Worm (Caenorhabditis elegans) whole organism, mixed stage, embryonic: ENCODE results near the gene zif-1.

ENCODE experiments used
- ceh-39 ChIP-seq: fragments of 150-350 bp; optimal IDR thresholded peaks from 2 replicates; lab custom pipeline; 2014; ENCODE audit warnings: missing biosample characterization, missing genetic modification characterization
- ceh-43 ChIP-seq: fragments of 200-800 bp; sonication (Bioruptor generic); optimal IDR thresholded peaks from 2 replicates; lab custom pipeline; 2018; ENCODE audit warnings: mild to moderate bottlenecking, missing genetic modification characterization, moderate library complexity, missing compliant biosample characterization
- ces-1 ChIP-seq: fragments of 150-350 bp; optimal IDR thresholded peaks from 2 replicates; lab custom pipeline; 2014; ENCODE audit warnings: missing biosample characterization, missing genetic modification reagents, missing genetic modification characterization
- cnd-1 ChIP-seq: fragments of 200-800 bp; sonication (Bioruptor generic); optimal IDR thresholded peaks from 2 replicates; lab custom pipeline; 2018; ENCODE audit warnings: mild to moderate bottlenecking, missing genetic modification characterization, missing compliant biosample characterization
- elt-1 ChIP-seq: sonication (generic microtip); optimal IDR thresholded peaks from 2 replicates; lab custom pipeline; 2017; ENCODE audit warnings: missing genetic modification characterization, mild to moderate bottlenecking, missing compliant biosample characterization, antibody characterized with exemption, moderate library complexity, borderline replicate concordance; ENCODE audit not compliant: insufficient read depth
- elt-3 ChIP-seq: fragments of 150-350 bp; optimal IDR thresholded peaks from 2 replicates; lab custom pipeline; 2014; ENCODE audit warnings: missing biosample characterization, missing genetic modification characterization
- mep-1 ChIP-seq: fragments of 150-350 bp; optimal IDR thresholded peaks from 2 replicates; lab custom pipeline; 2017; ENCODE audit warnings: missing biosample characterization, missing genetic modification reagents, missing genetic modification characterization, inconsistent platforms
- nhr-12 ChIP-seq: fragments of 150-350 bp; optimal IDR thresholded peaks from 2 replicates; lab custom pipeline; 2014; ENCODE audit warnings: missing biosample characterization, missing genetic modification characterization
- nhr-237 ChIP-seq: fragments of 150-350 bp; optimal IDR thresholded peaks from 2 replicates; lab custom pipeline; 2014; ENCODE audit warnings: missing biosample characterization, missing genetic modification characterization
- snpc-4 ChIP-seq: fragments of 150-350 bp; optimal IDR thresholded peaks from 2 replicates; lab custom pipeline; 2014; ENCODE audit warnings: missing biosample characterization, missing genetic modification characterization
- unc-62 ChIP-seq: fragments of 150-350 bp; optimal IDR thresholded peaks from 2 replicates; lab custom pipeline; 2014; ENCODE audit warnings: missing biosample characterization, missing genetic modification reagents, missing genetic modification characterization
- ztf-11 ChIP-seq: fragments of 150-350 bp; optimal IDR thresholded peaks from 2 replicates; lab custom pipeline; 2014; ENCODE audit warnings: missing biosample characterization, missing genetic modification characterization

DNA sequence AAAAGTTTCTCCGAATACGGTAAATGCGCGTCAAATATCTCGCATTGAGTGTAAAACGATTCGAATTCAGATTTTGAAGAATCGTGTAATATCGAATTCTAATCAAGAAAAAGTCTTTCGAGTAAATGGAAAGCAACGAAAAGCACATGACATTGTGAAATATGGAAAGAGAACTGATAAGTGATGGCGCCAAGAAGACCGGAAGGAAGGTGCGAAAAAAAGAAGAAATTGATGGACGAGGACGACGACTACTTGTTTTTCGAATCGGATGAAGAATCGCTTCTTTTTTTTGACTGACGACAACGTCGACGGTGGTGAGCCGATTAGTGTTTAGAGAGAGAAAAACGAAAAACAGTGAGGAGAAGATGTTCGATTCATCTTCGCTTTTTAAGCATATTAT is 16.6 kb upstream of the zif-1 start:
- TF ChIP-seq mep-1 (no peak), ceh-43 (GFP tag; lab: Kevin White, UChicago) (no peak), nhr-12 (tag; lab: Kevin White, UChicago) (no peak), elt-1 (tag; lab: Kevin White, UChicago) (no peak), snpc-4 (no peak), nhr-237 (tag; lab: Kevin White, UChicago) (no peak), ceh-39 (tag; lab: Kevin White, UChicago) (no peak), cnd-1 (tag; lab: Kevin White, UChicago) (no peak), elt-3 (tag; lab: Kevin White, UChicago) (no peak), ztf-11 (no peak), unc-62 (GFP tag; lab: Kevin White, UChicago) (no peak), ces-1 (GFP tag; lab: Kevin White, UChicago) (no peak)
